Worm (Caenorhabditis elegans) whole organism, young adult: ENCODE data around the gene dpy-18.

ENCODE experiments used
- B0261.1 ChIP-seq: sonication (generic microtip); optimal IDR thresholded peaks from 2 replicates; lab custom pipeline; 2016; ENCODE audit warnings: mild to moderate bottlenecking, missing genetic modification characterization, moderate library complexity, missing compliant biosample characterization
- D2030.7 ChIP-seq: fragments of 200-800 bp; sonication (Bioruptor generic); IDR thresholded peaks from 2 replicates; pipeline ENCODE4 v1.3.6; 2022; ENCODE audit warnings: missing genetic modification reagents, missing genetic modification characterization, missing compliant biosample characterization
- F33H1.4 ChIP-seq: fragments of 200-800 bp; sonication (Bioruptor generic); IDR thresholded peaks from 2 replicates; pipeline ENCODE4 v1.3.6; 2022; ENCODE audit warnings: missing genetic modification reagents, missing genetic modification characterization, missing compliant biosample characterization
- F37B4.10 ChIP-seq: fragments of 200-800 bp; sonication (Bioruptor generic); IDR thresholded peaks from 2 replicates; pipeline ENCODE4 v1.3.6; 2022; ENCODE audit warnings: missing genetic modification characterization, missing compliant biosample characterization
- F55B11.4 ChIP-seq: sonication (generic microtip); optimal IDR thresholded peaks from 2 replicates; lab custom pipeline; 2016; ENCODE audit warnings: missing compliant biosample characterization, missing genetic modification characterization, borderline replicate concordance; ENCODE audit not compliant: insufficient read depth
- F57C9.4 ChIP-seq: sonication (generic microtip); optimal IDR thresholded peaks from 2 replicates; lab custom pipeline; 2017; ENCODE audit warnings: mild to moderate bottlenecking, missing genetic modification characterization, missing compliant biosample characterization
- K12H6.12 ChIP-seq: fragments of 200-800 bp; sonication (Bioruptor generic); optimal IDR thresholded peaks from 2 replicates; lab custom pipeline; 2018; ENCODE audit warnings: mild to moderate bottlenecking, missing genetic modification characterization, missing compliant biosample characterization
- T26A5.8 ChIP-seq: sonication (generic microtip); optimal IDR thresholded peaks from 2 replicates; lab custom pipeline; 2016; ENCODE audit warnings: missing genetic modification characterization, missing compliant biosample characterization
- Y53G8AR.9 ChIP-seq: fragments of 200-800 bp; sonication (Bioruptor generic); conservative IDR thresholded peaks from 2 replicates; pipeline ENCODE4 v1.3.6; 2022; ENCODE audit warnings: missing genetic modification reagents, missing genetic modification characterization, missing compliant biosample characterization
- ama-1 ChIP-seq, 3 experiments: fragments of 150-350 bp in 1 of 3; sonication (generic microtip) in 2 of 3; optimal IDR thresholded peaks; 2 replicates each; lab custom pipeline; 2014 to 2018; ENCODE audit warnings: missing biosample characterization in 2 of 3, missing genetic modification characterization in 2 of 3, missing genetic modification reagents in 2 of 3
- attf-3 ChIP-seq: fragments of 200-800 bp; sonication (Bioruptor generic); conservative IDR thresholded peaks from 2 replicates; pipeline ENCODE4 v1.3.6; 2022; ENCODE audit warnings: missing genetic modification reagents, missing genetic modification characterization, missing compliant biosample characterization
- bed-1 ChIP-seq: fragments of 200-800 bp; sonication (Bioruptor generic); IDR thresholded peaks from 2 replicates; pipeline ENCODE4 v1.3.6; 2022; ENCODE audit warnings: missing genetic modification reagents, missing genetic modification characterization, missing compliant biosample characterization
- cebp-2 ChIP-seq: fragments of 200-800 bp; sonication (Bioruptor generic); IDR thresholded peaks from 2 replicates; pipeline ENCODE4 v1.3.6; 2022; ENCODE audit warnings: missing genetic modification characterization, missing compliant biosample characterization
- ceh-100 ChIP-seq: fragments of 200-800 bp; sonication (Bioruptor generic); IDR thresholded peaks from 2 replicates; pipeline ENCODE4 v1.3.6; 2022; ENCODE audit warnings: missing genetic modification reagents, missing genetic modification characterization, missing compliant biosample characterization
- dpl-1 ChIP-seq: fragments of 150-350 bp; optimal IDR thresholded peaks from 2 replicates; lab custom pipeline; 2014; ENCODE audit warnings: missing biosample characterization, missing genetic modification reagents, missing genetic modification characterization
- egrh-3 ChIP-seq: fragments of 200-800 bp; sonication (Bioruptor generic); IDR thresholded peaks from 2 replicates; pipeline ENCODE4 v1.3.6; 2022; ENCODE audit warnings: missing genetic modification reagents, missing genetic modification characterization, missing compliant biosample characterization
- lin-35 ChIP-seq, 3 experiments: fragments of 150-350 bp in 2 of 3; sonication (generic microtip) in 1 of 3; optimal IDR thresholded peaks; 2 replicates each; lab custom pipeline; 2014 to 2018; ENCODE audit warnings: missing biosample characterization in 3 of 3, missing genetic modification characterization in 3 of 3, missing genetic modification reagents in 3 of 3
- lin-40 ChIP-seq: sonication (generic microtip); optimal IDR thresholded peaks from 2 replicates; lab custom pipeline; 2016; ENCODE audit warnings: missing genetic modification characterization, mild to moderate bottlenecking, missing compliant biosample characterization, missing genotype, missing genetic modification reagents
- lir-1 ChIP-seq: fragments of 200-800 bp; sonication (Bioruptor generic); conservative IDR thresholded peaks from 2 replicates; pipeline ENCODE4 v1.3.6; 2022; ENCODE audit warnings: missing genetic modification reagents, missing genetic modification characterization, missing compliant biosample characterization
- mcd-1 ChIP-seq: fragments of 200-800 bp; sonication (Bioruptor generic); IDR thresholded peaks from 2 replicates; pipeline ENCODE4 v1.3.6; 2022; ENCODE audit warnings: missing genetic modification reagents, missing genetic modification characterization, missing compliant biosample characterization
- mxl-1 ChIP-seq: sonication (generic microtip); optimal IDR thresholded peaks from 2 replicates; lab custom pipeline; 2016; ENCODE audit warnings: missing genetic modification characterization, missing compliant biosample characterization
- sea-2 ChIP-seq: fragments of 200-800 bp; sonication (Bioruptor generic); IDR thresholded peaks from 2 replicates; pipeline ENCODE4 v1.3.6; 2022; ENCODE audit warnings: missing genetic modification characterization, missing compliant biosample characterization
- snpc-1.3 ChIP-seq: sonication (generic microtip); optimal IDR thresholded peaks from 2 replicates; lab custom pipeline; 2017; ENCODE audit warnings: missing genetic modification characterization, mild to moderate bottlenecking, missing compliant biosample characterization, antibody characterized with exemption, moderate library complexity, missing genotype, missing genetic modification reagents; ENCODE audit not compliant: insufficient read depth
- snpc-3.4 ChIP-seq: sonication (generic microtip); optimal IDR thresholded peaks from 2 replicates; lab custom pipeline; 2017; ENCODE audit warnings: missing genetic modification characterization, mild to moderate bottlenecking, missing compliant biosample characterization, antibody characterized with exemption, moderate library complexity, missing genotype, missing genetic modification reagents
- snpc-4 ChIP-seq, 5 experiments: fragments of 150-350 bp in 1 of 5; sonication (generic microtip) in 4 of 5; optimal IDR thresholded peaks; 2 replicates each; lab custom pipeline; 2014 to 2018; ENCODE audit warnings: missing genetic modification characterization in 5 of 5, missing biosample characterization in 3 of 5, antibody characterized with exemption in 2 of 5, mild to moderate bottlenecking in 2 of 5, missing compliant biosample characterization in 2 of 5, missing genotype in 2 of 5, moderate library complexity in 2 of 5, missing genetic modification reagents in 1 of 5
- xnd-1 ChIP-seq: sonication (generic microtip); optimal IDR thresholded peaks from 2 replicates; lab custom pipeline; 2016; ENCODE audit warnings: missing genotype, missing genetic modification reagents, missing genetic modification characterization, missing compliant biosample characterization
- zfh-2 ChIP-seq: fragments of 200-800 bp; sonication (Bioruptor generic); conservative IDR thresholded peaks from 2 replicates; pipeline ENCODE4 v1.3.6; 2022; ENCODE audit warnings: missing genetic modification reagents, missing genetic modification characterization, missing compliant biosample characterization
- ztf-18 ChIP-seq: sonication (generic microtip); optimal IDR thresholded peaks from 2 replicates; lab custom pipeline; 2016; ENCODE audit warnings: missing genotype, mild to moderate bottlenecking, missing genetic modification characterization, missing compliant biosample characterization
- ztf-22 ChIP-seq: fragments of 200-800 bp; sonication (Bioruptor generic); optimal IDR thresholded peaks from 2 replicates; lab custom pipeline; 2018; ENCODE audit warnings: mild to moderate bottlenecking, missing genetic modification characterization, moderate library complexity, missing compliant biosample characterization
- ztf-26 ChIP-seq: sonication (generic microtip); optimal IDR thresholded peaks from 2 replicates; lab custom pipeline; 2017; ENCODE audit warnings: missing genetic modification characterization, missing compliant biosample characterization

Gene dpy-18

ce11 chrIII:11366467-11366866, 11.3 kb downstream of the dpy-18 start, which contains the start of gene T28D6.3:
Gene T28D6.3 (plus strand): TSS chrIII:11366767.
- TF ChIP-seq mxl-1 (tag; lab: Kevin White, UChicago) (no peak), F37B4.10 (GFP tag; lab: Robert Waterston, UW) (no peak), cebp-2 (GFP tag; lab: Robert Waterston, UW) (no peak), ztf-26 (no peak), F57C9.4 (no peak), F55B11.4 (tag; lab: Kevin White, UChicago) (no peak), snpc-3.4 (tag; lab: Kevin White, UChicago) (no peak), zfh-2 (GFP tag; lab: Robert Waterston, UW) (no peak)

- TF ChIP-seq egrh-3 (GFP tag; lab: Robert Waterston, UW) = peak; percentile 41; the same call in 1 of the 2 replicates
- peak; percentile 90 for TF ChIP-seq zfh-2 (GFP tag; lab: Robert Waterston, UW)
- TF ChIP-seq dpl-1 (GFP tag; lab: Kevin White, UChicago) = no peak
Observed at ce11 chrIII:11362915-11363314, 14.9 kb downstream of the dpy-18 start.

- peak; percentile 31; the same call in 1 of the 2 replicates for TF ChIP-seq zfh-2 (GFP tag; lab: Robert Waterston, UW)
- no peak for TF ChIP-seq lin-40 (tag; lab: Kevin White, UChicago)
- no peak for TF ChIP-seq lir-1 (GFP tag; lab: Robert Waterston, UW)
Observed at ce11 chrIII:11361394-11361793, 16.4 kb downstream of the dpy-18 start.

- TF ChIP-seq D2030.7 (no peak), ama-1 (optimal IDR thresholded peaks at IDR 0.05; lab: Kevin White, UChicago) (no peak), ama-1 (GFP tag; optimal IDR thresholded peaks at IDR 0.05; lab: Kevin White, UChicago) (no peak), Y53G8AR.9 (no peak), attf-3 (GFP tag; lab: Robert Waterston, UW) (no peak), K12H6.12 (tag; lab: Kevin White, UChicago) (no peak), ztf-18 (tag; lab: Kevin White, UChicago) (no peak), sea-2 (no peak), snpc-4 (GFP tag; optimal IDR thresholded peaks at IDR 0.05; lab: Kevin White, UChicago) (no peak), snpc-4 (tag; optimal IDR thresholded peaks at IDR 0.05; lab: Kevin White, UChicago) (no peak)
Observed at ce11 chrIII:11360156-11360555, 17.6 kb downstream of the dpy-18 start, which contains the start of gene T28D6.4. Gene T28D6.4 (plus strand): TSS chrIII:11360456.

- TF ChIP-seq mcd-1 = no peak
- no peak for TF ChIP-seq B0261.1 (tag; lab: Kevin White, UChicago)
- TF ChIP-seq attf-3 (GFP tag; lab: Robert Waterston, UW) = no peak
- no peak for TF ChIP-seq bed-1
- no peak for TF ChIP-seq xnd-1
- no peak for TF ChIP-seq ceh-100 (GFP tag; lab: Robert Waterston, UW)
- TF ChIP-seq ztf-26 = no peak
- no peak for TF ChIP-seq snpc-1.3 (tag; lab: Kevin White, UChicago)
- TF ChIP-seq F33H1.4 (GFP tag; lab: Robert Waterston, UW) = no peak
- no peak for TF ChIP-seq lin-35 (GFP tag; optimal IDR thresholded peaks at IDR 0.05; lab: Kevin White, UChicago)
- TF ChIP-seq F57C9.4 = no peak
- TF ChIP-seq T26A5.8 (tag; lab: Kevin White, UChicago) = no peak
Observed at ce11 chrIII:11359422-11359821, 18.4 kb downstream of the dpy-18 start.

- no peak for TF ChIP-seq ztf-22
Observed at ce11 chrIII:11358273-11358672, 19.5 kb downstream of the dpy-18 start.
